Worm (Caenorhabditis elegans): ENCODE measurements around the gene F42A10.9.

- TF ChIP-seq nhr-25 (tag; optimal IDR thresholded peaks at IDR 0.05; ENCODE audit: borderline replicate concordance, insufficient read depth) (no peak), daf-12 (tag; optimal IDR thresholded peaks at IDR 0.05) (no peak)
These were observed 867 bp downstream of the F42A10.9 start for ce11 chrIII:6165240-6165639.
